Fruit fly (Drosophila melanogaster): ENCODE results near the gene CG43095.
A peak's percentile ranks its signal among the peaks of the same experiment; 100 is the strongest.

The CG43095 gene

dm6 chr3R:22767599-22767998 lies 4.0 kb downstream of the CG43095 start, which contains the start of gene CG13841:
CG13841 (minus strand) TSS chr3R:22767699.
- TF ChIP-seq CG17801 (GFP tag; optimal IDR thresholded peaks at IDR 0.05; ENCODE audit: partially characterized antibody): no peak

- no peak for TF ChIP-seq CG17801 (GFP tag; optimal IDR thresholded peaks at IDR 0.05; ENCODE audit: partially characterized antibody)
These were observed 5.5 kb downstream of the CG43095 start, which contains the start of gene Nepl15 for dm6 chr3R:22766072-22766471. Nepl15 (minus strand) TSS chr3R:22766172.

DNA sequence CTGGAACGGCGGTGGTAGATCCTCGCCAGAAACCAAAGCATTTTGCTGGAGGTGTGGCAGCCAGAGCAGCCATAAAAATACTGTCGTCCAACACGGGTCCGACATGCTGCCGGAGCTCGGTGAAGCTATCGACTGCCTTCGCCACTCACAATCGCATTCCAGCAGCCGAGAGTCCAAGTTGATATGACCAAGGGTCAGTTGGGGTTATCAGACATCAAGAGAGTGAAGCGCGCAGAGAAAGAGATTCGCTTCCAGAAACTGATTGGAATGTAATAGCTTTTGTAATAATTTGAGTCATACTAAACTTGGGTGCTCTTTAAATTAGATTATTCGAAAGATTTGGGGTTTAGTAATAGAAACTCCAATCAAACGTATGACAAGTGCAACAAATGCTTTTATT lies 8.0 kb downstream of the CG43095 start, which contains the start of gene Nepl14:
TSS of gene Nepl14 (minus strand) at position 125 of the 400 bp plus-strand sequence.
- TF ChIP-seq CG17801 (GFP tag; optimal IDR thresholded peaks at IDR 0.05; ENCODE audit: partially characterized antibody): no peak

DNA sequence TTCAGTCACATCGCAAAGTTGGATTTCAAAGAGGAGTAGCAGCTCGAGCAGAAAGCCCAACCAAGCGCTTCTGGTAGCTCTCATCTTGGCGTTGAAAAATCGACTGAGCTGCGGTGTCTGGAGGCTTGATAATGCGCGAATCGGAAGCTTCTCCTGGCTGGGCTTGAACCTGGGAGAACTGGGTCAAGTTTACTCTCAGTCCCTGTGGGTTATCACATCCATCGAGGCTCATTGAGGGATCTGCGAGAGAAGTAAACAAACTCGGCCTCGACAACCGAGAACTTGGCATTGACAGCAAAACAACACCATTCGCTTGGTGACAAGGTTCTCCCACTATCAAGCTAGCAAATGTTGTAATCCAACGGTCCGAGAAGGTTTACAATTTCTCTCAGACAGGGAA lies 10.6 kb downstream of the CG43095 start, which contains the start of gene Nepl13:
TSS of gene Nepl13 (minus strand) at position 89 of the 400 bp plus-strand sequence.
- no peak for TF ChIP-seq CG17801 (GFP tag; optimal IDR thresholded peaks at IDR 0.05; ENCODE audit: partially characterized antibody)

dm6 chr3R:22757117-22757516 lies 14.5 kb downstream of the CG43095 start:
- TF ChIP-seq CG17801 (GFP tag; optimal IDR thresholded peaks at IDR 0.05; ENCODE audit: partially characterized antibody): no peak

- TF ChIP-seq CG17801 (GFP tag; optimal IDR thresholded peaks at IDR 0.05; ENCODE audit: partially characterized antibody): no peak
These were observed 15.3 kb downstream of the CG43095 start for dm6 chr3R:22756289-22756688.

dm6 chr3R:22755187-22755777 lies 16.3 kb downstream of the CG43095 start:
- no peak for TF ChIP-seq CG17801 (GFP tag; optimal IDR thresholded peaks at IDR 0.05; ENCODE audit: partially characterized antibody)

- no peak for TF ChIP-seq CG17801 (GFP tag; optimal IDR thresholded peaks at IDR 0.05; ENCODE audit: partially characterized antibody)
These were observed 17.4 kb downstream of the CG43095 start for dm6 chr3R:22753895-22754774.

dm6 chr3R:22753600-22753894 lies 18.0 kb downstream of the CG43095 start:
- TF ChIP-seq CG17801 (GFP tag; optimal IDR thresholded peaks at IDR 0.05; ENCODE audit: partially characterized antibody): no peak

DNA sequence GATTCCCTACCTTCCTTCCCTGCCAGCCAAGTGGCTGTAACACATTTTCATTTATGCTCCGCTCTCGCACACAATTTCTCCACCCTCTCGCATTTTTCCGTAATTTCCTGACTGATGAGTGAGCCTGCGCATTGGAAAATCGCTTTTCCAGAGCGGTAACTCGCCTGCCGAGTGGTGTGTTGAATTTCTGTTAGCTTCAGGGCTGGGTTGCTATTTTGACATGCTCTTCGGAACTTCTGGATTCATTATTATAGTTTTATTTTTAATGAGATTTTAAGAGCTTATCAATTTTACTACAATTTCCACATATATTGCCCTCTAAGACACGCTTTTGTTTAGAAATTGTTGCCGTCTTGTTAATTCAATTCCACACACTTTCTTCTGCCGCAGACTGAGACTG lies 18.6 kb downstream of the CG43095 start:
- TF ChIP-seq CG17801 (GFP tag; optimal IDR thresholded peaks at IDR 0.05; ENCODE audit: partially characterized antibody): no peak

DNA sequence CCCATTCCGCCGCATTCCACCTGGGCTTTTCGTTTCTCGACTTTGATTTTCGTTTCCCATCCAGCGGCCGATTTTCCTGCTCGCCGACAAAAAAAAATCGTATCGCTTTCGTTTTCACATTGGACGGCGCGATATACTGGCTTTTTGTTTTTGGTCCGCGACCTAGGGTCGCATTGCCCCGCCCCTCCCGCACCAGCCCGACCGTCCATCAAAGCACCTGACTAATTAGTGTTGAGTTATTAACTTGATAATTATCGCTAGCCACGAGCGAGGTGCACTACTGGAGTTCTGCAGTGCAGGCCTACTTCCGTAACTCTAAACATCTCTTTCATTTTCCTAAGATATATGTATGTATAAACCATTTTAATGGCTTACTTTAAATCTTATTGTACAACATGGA lies 19.9 kb downstream of the CG43095 start:
- no peak for TF ChIP-seq CG17801 (GFP tag; optimal IDR thresholded peaks at IDR 0.05; ENCODE audit: partially characterized antibody)

dm6 chr3R:22751111-22751510 lies 20.5 kb downstream of the CG43095 start:
- no peak for TF ChIP-seq CG17801 (GFP tag; optimal IDR thresholded peaks at IDR 0.05; ENCODE audit: partially characterized antibody)

DNA sequence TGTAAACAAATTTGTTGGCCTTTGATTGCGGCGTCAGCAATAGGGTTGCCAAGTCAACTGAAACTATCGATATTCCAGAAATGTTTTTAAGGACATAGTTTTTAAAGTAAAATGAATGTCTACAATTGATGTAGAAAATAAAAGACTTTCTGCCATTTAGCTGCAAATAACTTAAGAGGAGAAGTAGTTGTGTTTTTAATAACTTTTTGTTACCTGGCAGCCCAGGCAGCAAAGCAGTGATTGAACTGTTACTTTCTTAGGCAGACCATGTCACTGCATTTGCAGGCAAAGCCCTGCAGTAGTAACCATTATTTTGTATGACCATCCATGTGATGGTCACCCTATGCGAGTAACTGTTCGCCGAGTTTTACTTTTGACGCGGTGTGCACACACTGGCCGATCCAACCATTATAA lies 21.0 kb downstream of the CG43095 start, which contains the start of the genes rumi, CG7029 and Usp12-46:
TSS of gene rumi (minus strand) at position 64 of the 414 bp plus-strand sequence.
TSS of gene CG7029 (plus strand) at position 368 of the 414 bp plus-strand sequence.
TSS of gene Usp12-46 (plus strand) at position 368 of the 414 bp plus-strand sequence.
- TF ChIP-seq CG17801 (GFP tag; optimal IDR thresholded peaks at IDR 0.05; ENCODE audit: partially characterized antibody): peak; percentile 67

DNA sequence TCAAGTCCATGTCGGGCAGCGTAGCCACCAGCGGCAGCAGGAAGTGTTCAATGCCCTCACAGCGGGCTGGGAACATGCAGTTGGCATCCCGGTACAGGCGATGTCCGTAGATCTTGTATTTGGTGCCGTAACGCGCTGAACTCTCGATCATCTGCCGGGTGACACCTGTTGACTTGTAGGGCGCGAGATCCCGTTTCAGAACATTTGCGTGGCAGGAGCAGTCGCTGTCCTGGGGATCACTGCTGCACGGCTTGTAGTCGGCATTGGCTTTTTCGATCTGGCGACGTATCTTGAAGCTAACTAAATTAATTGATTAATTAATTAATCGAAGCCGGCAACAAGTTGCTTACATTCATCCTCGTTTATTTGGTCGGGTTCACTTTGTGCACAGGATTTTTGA lies 21.5 kb downstream of the CG43095 start:
- TF ChIP-seq CG17801 (GFP tag; optimal IDR thresholded peaks at IDR 0.05; ENCODE audit: partially characterized antibody): no peak

- no peak for TF ChIP-seq CG17801 (GFP tag; optimal IDR thresholded peaks at IDR 0.05; ENCODE audit: partially characterized antibody)
These were observed 22.6 kb downstream of the CG43095 start, which contains the start of gene CG31139 for dm6 chr3R:22748956-22749355. CG31139 (minus strand) TSS chr3R:22749056.
